Fruit fly (Drosophila melanogaster) whole organism, embryonic: Measurements from ENCODE around the gene CG42763.

Source experiments
- Atf3 ChIP-seq: fragments of 200-800 bp; sonication (Bioruptor generic); optimal IDR thresholded peaks from 3 replicates; lab custom pipeline; 2016; ENCODE audit warnings: missing biosample characterization, missing genetic modification characterization
- B-H2 ChIP-seq: fragments of 200-800 bp; sonication (Bioruptor generic); optimal IDR thresholded peaks from 2 replicates; lab custom pipeline; 2018; ENCODE audit warnings: missing biosample characterization, mild to moderate bottlenecking, missing genetic modification characterization
- CG10267 ChIP-seq: fragments of 200-800 bp; sonication (Bioruptor generic); optimal IDR thresholded peaks from 2 replicates; lab custom pipeline; 2018; ENCODE audit warnings: missing biosample characterization, mild to moderate bottlenecking, missing genetic modification characterization, moderate library complexity
- CG11093 ChIP-seq: fragments of 200-800 bp; sonication (Bioruptor generic); IDR thresholded peaks from 3 replicates; pipeline ENCODE4 v1.3.6; 2022; ENCODE audit warnings: missing biosample characterization, missing genetic modification characterization
- CG11723 ChIP-seq: fragments of 200-800 bp; sonication (Bioruptor generic); optimal IDR thresholded peaks from 2 replicates; lab custom pipeline; 2017; ENCODE audit warnings: missing biosample characterization, mild to moderate bottlenecking, missing genetic modification characterization
- CG12942 ChIP-seq: fragments of 200-800 bp; sonication (Bioruptor generic); optimal IDR thresholded peaks from 3 replicates; lab custom pipeline; 2016; ENCODE audit warnings: missing biosample characterization, missing genetic modification characterization
- CG14965 ChIP-seq: fragments of 200-800 bp; sonication (Bioruptor generic); optimal IDR thresholded peaks from 2 replicates; lab custom pipeline; 2016; ENCODE audit warnings: missing biosample characterization, missing genetic modification characterization, borderline replicate concordance
- CG15479 ChIP-seq: fragments of 200-800 bp; sonication (Bioruptor generic); optimal IDR thresholded peaks from 3 replicates; lab custom pipeline; 2019; ENCODE audit warnings: missing biosample characterization, mild to moderate bottlenecking, missing genetic modification characterization, moderate library complexity
- CG17912 ChIP-seq: fragments of 200-800 bp; sonication (Bioruptor generic); optimal IDR thresholded peaks from 2 replicates; lab custom pipeline; 2018; ENCODE audit warnings: missing biosample characterization, mild to moderate bottlenecking, missing genetic modification characterization
- CG1792 ChIP-seq: fragments of 200-800 bp; sonication (Bioruptor generic); optimal IDR thresholded peaks from 2 replicates; lab custom pipeline; 2016; ENCODE audit warnings: missing biosample characterization, missing genetic modification characterization
- CG31365 ChIP-seq: fragments of 200-800 bp; sonication (Bioruptor generic); optimal IDR thresholded peaks from 2 replicates; lab custom pipeline; 2018; ENCODE audit warnings: missing biosample characterization, mild to moderate bottlenecking, missing genetic modification characterization
- CG34224 ChIP-seq: fragments of 200-800 bp; sonication (Bioruptor generic); IDR thresholded peaks from 3 replicates; pipeline ENCODE4 v1.3.6; 2022; ENCODE audit warnings: missing biosample characterization, missing genetic modification characterization; ENCODE audit not compliant: partially characterized antibody
- CG3995 ChIP-seq: fragments of 200-800 bp; sonication (Bioruptor generic); optimal IDR thresholded peaks from 3 replicates; lab custom pipeline; 2016; ENCODE audit warnings: missing biosample characterization, missing genetic modification characterization
- CG4404 ChIP-seq: fragments of 200-800 bp; sonication (Bioruptor generic); IDR thresholded peaks from 2 replicates; pipeline ENCODE4 v1.3.6; 2022; ENCODE audit warnings: missing biosample characterization, missing genetic modification characterization
- CG4424 ChIP-seq: fragments of 200-800 bp; sonication (Bioruptor generic); optimal IDR thresholded peaks from 3 replicates; lab custom pipeline; 2016; ENCODE audit warnings: missing biosample characterization, missing genetic modification characterization
- CG4707 ChIP-seq: fragments of 200-800 bp; sonication (Bioruptor generic); optimal IDR thresholded peaks from 2 replicates; lab custom pipeline; 2018; ENCODE audit warnings: missing biosample characterization, mild to moderate bottlenecking, missing genetic modification characterization, moderate library complexity
- CG5953 ChIP-seq: fragments of 200-800 bp; sonication (Bioruptor generic); IDR thresholded peaks from 2 replicates; pipeline ENCODE4 v1.3.6; 2022; ENCODE audit warnings: missing biosample characterization, missing genetic modification characterization
- CG6854 ChIP-seq: fragments of 200-800 bp; sonication (Bioruptor generic); optimal IDR thresholded peaks from 3 replicates; lab custom pipeline; 2017; ENCODE audit warnings: missing biosample characterization, mild to moderate bottlenecking, missing genetic modification characterization
- CG7963 ChIP-seq: fragments of 200-800 bp; sonication (Bioruptor generic); IDR thresholded peaks from 3 replicates; pipeline ENCODE4 v1.3.6; 2022; ENCODE audit warnings: missing biosample characterization, missing genetic modification characterization; ENCODE audit not compliant: partially characterized antibody
- CG8388 ChIP-seq: fragments of 200-800 bp; sonication (Bioruptor generic); optimal IDR thresholded peaks from 2 replicates; lab custom pipeline; 2019; ENCODE audit warnings: missing biosample characterization, mild to moderate bottlenecking, missing genetic modification characterization, moderate library complexity
- CG9817 ChIP-seq: fragments of 200-800 bp; sonication (Bioruptor generic); optimal IDR thresholded peaks from 2 replicates; lab custom pipeline; 2018; ENCODE audit warnings: missing biosample characterization, mild to moderate bottlenecking, missing genetic modification characterization, moderate library complexity
- CG9876 ChIP-seq: fragments of 200-800 bp; sonication (Bioruptor generic); optimal IDR thresholded peaks from 2 replicates; lab custom pipeline; 2016; ENCODE audit warnings: missing biosample characterization, missing genetic modification characterization
- Dek ChIP-seq: fragments of 200-800 bp; sonication (Bioruptor generic); optimal IDR thresholded peaks from 3 replicates; lab custom pipeline; 2019; ENCODE audit warnings: missing biosample characterization, mild to moderate bottlenecking, missing genetic modification characterization, moderate library complexity
- H15 ChIP-seq: fragments of 200-800 bp; sonication (Bioruptor generic); IDR thresholded peaks from 3 replicates; pipeline ENCODE4 v1.3.6; 2022; ENCODE audit warnings: missing biosample characterization, missing genetic modification characterization
- H2.0 ChIP-seq: fragments of 200-800 bp; sonication (Bioruptor generic); IDR thresholded peaks from 2 replicates; pipeline ENCODE4 v1.3.6; 2022; ENCODE audit warnings: missing biosample characterization, missing genetic modification characterization
- Hand ChIP-seq: fragments of 200-800 bp; sonication (Bioruptor generic); optimal IDR thresholded peaks from 2 replicates; lab custom pipeline; 2017; ENCODE audit warnings: mild to moderate bottlenecking, missing biosample characterization, missing genetic modification reagents, missing genetic modification characterization
- Hsf ChIP-seq: fragments of 200-800 bp; sonication (Bioruptor generic); optimal IDR thresholded peaks from 3 replicates; lab custom pipeline; 2016; ENCODE audit warnings: missing biosample characterization, missing genetic modification characterization
- PHDP ChIP-seq: fragments of 200-800 bp; sonication (Bioruptor generic); optimal IDR thresholded peaks from 3 replicates; lab custom pipeline; 2018; ENCODE audit warnings: missing biosample characterization, mild to moderate bottlenecking, missing genetic modification characterization, moderate library complexity
- bab2 ChIP-seq: fragments of 200-800 bp; sonication (Bioruptor generic); optimal IDR thresholded peaks from 2 replicates; lab custom pipeline; 2016; ENCODE audit warnings: missing biosample characterization, missing genetic modification characterization
- croc ChIP-seq: fragments of 200-800 bp; sonication (Bioruptor generic); conservative IDR thresholded peaks from 3 replicates; pipeline ENCODE4 v1.3.6; 2022; ENCODE audit warnings: missing biosample characterization, missing genetic modification characterization
- dmrt11E ChIP-seq: fragments of 200-800 bp; sonication (Bioruptor generic); optimal IDR thresholded peaks from 3 replicates; lab custom pipeline; 2018; ENCODE audit warnings: missing biosample characterization, mild to moderate bottlenecking, missing genetic modification characterization, moderate library complexity
- dpn ChIP-seq, 2 experiments: fragments of 200-800 bp; sonication (Bioruptor generic); optimal IDR thresholded peaks; 3 replicates each; lab custom pipeline; 2016; ENCODE audit warnings: missing biosample characterization in 2 of 2, missing genetic modification characterization in 2 of 2
- eve ChIP-seq, 2 experiments: fragments of >200 bp; optimal IDR thresholded peaks; 2 replicates each; lab custom pipeline; 2017; ENCODE audit warnings: missing biosample characterization in 2 of 2, missing genetic modification characterization in 2 of 2
- gem ChIP-seq: fragments of 200-800 bp; sonication (Bioruptor generic); optimal IDR thresholded peaks from 2 replicates; lab custom pipeline; 2019; ENCODE audit warnings: missing biosample characterization, mild to moderate bottlenecking, missing genetic modification characterization, moderate library complexity
- grau ChIP-seq: fragments of 200-800 bp; optimal IDR thresholded peaks from 3 replicates; lab custom pipeline; 2019; ENCODE audit warnings: missing biosample characterization, mild to moderate bottlenecking, missing genetic modification characterization, moderate library complexity
- gsb-n ChIP-seq: fragments of 200-800 bp; sonication (Bioruptor generic); optimal IDR thresholded peaks from 3 replicates; lab custom pipeline; 2018; ENCODE audit warnings: missing biosample characterization, mild to moderate bottlenecking, missing genetic modification characterization
- h ChIP-seq: fragments of >200 bp; optimal IDR thresholded peaks from 2 replicates; lab custom pipeline; 2017
- ham ChIP-seq: fragments of 200-800 bp; sonication (Bioruptor generic); IDR thresholded peaks from 2 replicates; pipeline ENCODE4 v1.3.6; 2022; ENCODE audit warnings: missing biosample characterization, missing genetic modification characterization
- knrl ChIP-seq: fragments of 200-800 bp; sonication (Bioruptor generic); IDR thresholded peaks from 3 replicates; pipeline ENCODE4 v1.3.6; 2022; ENCODE audit warnings: missing biosample characterization, missing genetic modification characterization; ENCODE audit not compliant: partially characterized antibody
- maf-S ChIP-seq: fragments of 200-800 bp; sonication (Bioruptor generic); optimal IDR thresholded peaks from 2 replicates; lab custom pipeline; 2016; ENCODE audit warnings: missing biosample characterization, missing genetic modification characterization
- mld ChIP-seq: fragments of 200-800 bp; sonication (Bioruptor generic); IDR thresholded peaks from 3 replicates; pipeline ENCODE4 v1.3.6; 2022; ENCODE audit warnings: missing biosample characterization, missing genetic modification characterization; ENCODE audit not compliant: partially characterized antibody
- onecut ChIP-seq: fragments of 200-800 bp; sonication (Bioruptor generic); IDR thresholded peaks from 2 replicates; pipeline ENCODE4 v1.3.6; 2022; ENCODE audit warnings: missing biosample characterization, missing genetic modification characterization
- psq ChIP-seq: fragments of 200-800 bp; sonication (Bioruptor generic); optimal IDR thresholded peaks from 2 replicates; lab custom pipeline; 2017; ENCODE audit warnings: missing biosample characterization, missing genetic modification characterization
- row ChIP-seq: fragments of 200-800 bp; sonication (Bioruptor generic); IDR thresholded peaks from 3 replicates; pipeline ENCODE4 v1.3.6; 2022; ENCODE audit warnings: missing biosample characterization, missing genetic modification characterization
- salm ChIP-seq: fragments of 200-800 bp; sonication (Bioruptor generic); optimal IDR thresholded peaks from 2 replicates; lab custom pipeline; 2018; ENCODE audit warnings: missing biosample characterization, mild to moderate bottlenecking, missing genetic modification characterization
- sna ChIP-seq: fragments of 200-800 bp; sonication (Bioruptor generic); IDR thresholded peaks from 2 replicates; pipeline ENCODE4 v1.3.6; 2022; ENCODE audit warnings: missing biosample characterization, missing genetic modification characterization; ENCODE audit not compliant: partially characterized antibody
- sug ChIP-seq: fragments of 200-800 bp; optimal IDR thresholded peaks from 2 replicates; lab custom pipeline; 2019; ENCODE audit warnings: missing biosample characterization, mild to moderate bottlenecking, missing genetic modification characterization, moderate library complexity
- tll ChIP-seq, 2 experiments: fragments of 200-800 bp in 1 of 2; fragments of >200 bp in 1 of 2; sonication (Bioruptor generic) in 1 of 2; optimal IDR thresholded peaks; 2 replicates each; lab custom pipeline; 2017 to 2019; ENCODE audit warnings: missing biosample characterization in 2 of 2, missing genetic modification characterization in 2 of 2, mild to moderate bottlenecking in 1 of 2, moderate library complexity in 1 of 2
- zfh2 ChIP-seq: fragments of 200-800 bp; sonication (Bioruptor generic); optimal IDR thresholded peaks from 2 replicates; lab custom pipeline; 2016; ENCODE audit warnings: missing biosample characterization, missing genetic modification characterization

Gene CG42763

DNA sequence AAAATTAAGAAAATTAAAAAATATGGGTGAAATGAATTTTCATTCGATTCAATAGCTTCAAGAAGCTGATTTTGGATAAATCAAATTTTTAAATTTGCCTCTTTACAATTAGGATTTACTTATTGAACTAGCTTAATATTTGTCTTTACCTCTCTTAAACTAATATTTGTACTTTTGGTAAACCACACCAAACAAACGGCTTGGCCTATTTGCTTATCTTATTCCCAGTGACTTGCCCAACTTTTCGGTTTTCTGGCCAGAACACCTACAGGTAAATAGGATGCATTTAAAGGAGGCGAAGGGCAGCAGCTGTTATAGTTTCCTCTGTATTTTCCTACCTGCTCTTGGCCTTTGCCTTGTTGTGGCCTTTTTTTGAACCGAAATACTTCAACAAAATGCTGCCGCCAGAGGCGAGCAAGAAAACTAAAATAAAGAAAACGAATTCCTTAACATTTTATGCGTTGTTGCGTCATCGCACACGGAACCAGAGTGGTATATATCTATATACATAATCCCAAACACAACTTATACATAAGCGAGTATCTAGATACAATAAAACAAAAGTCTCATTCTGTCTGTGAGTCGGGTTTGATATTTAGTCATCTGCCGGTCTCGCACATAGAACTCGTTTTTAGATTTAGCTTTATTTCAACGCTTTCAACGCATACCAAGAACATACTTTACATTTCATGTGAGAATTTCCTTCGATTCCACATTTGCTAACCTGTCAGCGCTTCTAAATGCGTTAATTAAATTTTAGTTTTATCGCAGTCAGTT is 21.1 kb upstream of the CG42763 start (continued):
- TF ChIP-seq mld (no peak), eve (GFP tag; optimal IDR thresholded peaks at IDR 0.05; lab: Kevin White, UChicago) (no peak), CG5953 (no peak), Atf3 (GFP tag; lab: Kevin White, UChicago) (no peak), CG34224 (GFP tag; lab: Robert Waterston, UW) (no peak), CG11723 (GFP tag; lab: Kevin White, UChicago) (no peak), CG3995 (no peak), CG8388 (GFP tag; lab: Kevin White, UChicago) (no peak), row (no peak), CG11093 (GFP tag; lab: Robert Waterston, UW) (no peak), bab2 (no peak), h (lab: Kevin White, UChicago) (no peak), CG15479 (GFP tag; lab: Kevin White, UChicago) (peak; percentile 71), CG31365 (tag; lab: Kevin White, UChicago) (no peak), H2.0 (GFP tag; lab: Robert Waterston, UW) (no peak), gsb-n (peak; percentile 10), H15 (GFP tag; lab: Robert Waterston, UW) (no peak), CG6854 (GFP tag; lab: Kevin White, UChicago) (no peak), CG10267 (tag; lab: Kevin White, UChicago) (peak; percentile 35), CG7963 (GFP tag; lab: Robert Waterston, UW) (no peak), Hand (GFP tag; lab: Kevin White, UChicago) (no peak), knrl (GFP tag; lab: Robert Waterston, UW) (no peak), Hsf (GFP tag; lab: Kevin White, UChicago) (no peak), dmrt11E (tag; lab: Kevin White, UChicago) (peak; percentile 53), ham (GFP tag; lab: Robert Waterston, UW) (no peak), CG14965 (GFP tag; lab: Kevin White, UChicago) (no peak), tll (GFP tag; optimal IDR thresholded peaks at IDR 0.05; lab: Kevin White, UChicago) (peak in 1 of 2 experiments; percentile 99), sug (tag; lab: Kevin White, UChicago) (no peak), CG9817 (tag; lab: Kevin White, UChicago) (no peak), grau (tag; lab: Kevin White, UChicago) (no peak), croc (GFP tag; lab: Robert Waterston, UW) (no peak), CG12942 (no peak), CG9876 (GFP tag; lab: Kevin White, UChicago) (no peak), CG1792 (GFP tag; lab: Kevin White, UChicago) (no peak), CG4707 (no peak), PHDP (tag; lab: Kevin White, UChicago) (peak; percentile 16), psq (GFP tag; lab: Kevin White, UChicago) (no peak), Dek (tag; lab: Kevin White, UChicago) (no peak), zfh2 (GFP tag; lab: Kevin White, UChicago) (no peak), dpn (GFP tag; optimal IDR thresholded peaks at IDR 0.05; lab: Kevin White, UChicago) (no peak), CG4404 (GFP tag; lab: Robert Waterston, UW) (no peak), gem (tag; lab: Kevin White, UChicago) (peak; percentile 27), B-H2 (GFP tag; lab: Kevin White, UChicago) (no peak), onecut (GFP tag; lab: Robert Waterston, UW) (no peak), salm (no peak), sna (GFP tag; lab: Robert Waterston, UW) (no peak), maf-S (GFP tag; lab: Kevin White, UChicago) (no peak), CG4424 (GFP tag; lab: Kevin White, UChicago) (no peak), CG17912 (no peak)
